Fruit fly (Drosophila melanogaster) whole organism, adult: ENCODE data around the gene Cp7Fc.
A peak's percentile ranks its signal among the peaks of the same experiment; 100 is the strongest.

Source experiments
- CG12768 ChIP-seq: fragments of 200-800 bp; sonication (Bioruptor generic); optimal IDR thresholded peaks from 2 replicates; lab custom pipeline; 2017; ENCODE audit warnings: missing biosample characterization, missing genetic modification characterization, mild to moderate bottlenecking, moderate library complexity, missing genetic modification reagents
- CG14711 ChIP-seq: fragments of 200-800 bp; sonication (Bioruptor generic); optimal IDR thresholded peaks from 2 replicates; lab custom pipeline; 2018; ENCODE audit warnings: missing biosample characterization, mild to moderate bottlenecking, missing genetic modification characterization, moderate library complexity
- CG1620 ChIP-seq: fragments of 200-800 bp; sonication (Bioruptor generic); optimal IDR thresholded peaks from 2 replicates; lab custom pipeline; 2016; ENCODE audit warnings: missing biosample characterization, missing genetic modification characterization
- CG7045 ChIP-seq: fragments of 200-800 bp; sonication (Bioruptor generic); optimal IDR thresholded peaks from 2 replicates; lab custom pipeline; 2017; ENCODE audit warnings: missing biosample characterization, mild to moderate bottlenecking, missing genetic modification characterization
- CG7101 ChIP-seq: fragments of 200-800 bp; sonication (Bioruptor generic); optimal IDR thresholded peaks from 2 replicates; lab custom pipeline; 2018; ENCODE audit warnings: missing biosample characterization, mild to moderate bottlenecking, missing genetic modification characterization, moderate library complexity
- Clk ChIP-seq: fragments of 200-800 bp; sonication (Bioruptor generic); optimal IDR thresholded peaks from 2 replicates; lab custom pipeline; 2017; ENCODE audit warnings: missing biosample characterization, missing genetic modification characterization
- Crg-1 ChIP-seq: fragments of 200-800 bp; sonication (Bioruptor generic); optimal IDR thresholded peaks from 2 replicates; lab custom pipeline; 2016; ENCODE audit warnings: missing biosample characterization, missing genetic modification characterization
- Hr96 ChIP-seq: fragments of 200-800 bp; sonication (Bioruptor generic); optimal IDR thresholded peaks from 2 replicates; lab custom pipeline; 2016; ENCODE audit warnings: missing biosample characterization, missing genetic modification characterization
- bab1 ChIP-seq: fragments of 200-800 bp; sonication (Bioruptor generic); optimal IDR thresholded peaks from 3 replicates; lab custom pipeline; 2019; ENCODE audit warnings: missing biosample characterization, mild to moderate bottlenecking, missing genetic modification characterization, moderate library complexity
- cic ChIP-seq: fragments of 200-800 bp; sonication (Bioruptor generic); optimal IDR thresholded peaks from 2 replicates; lab custom pipeline; 2017; ENCODE audit warnings: missing biosample characterization, mild to moderate bottlenecking, missing genetic modification characterization, moderate library complexity
- cnc ChIP-seq, 2 experiments: fragments of >200 bp; optimal IDR thresholded peaks; 2 replicates each; lab custom pipeline; 2017
- kay ChIP-seq: fragments of 200-800 bp; sonication (Bioruptor generic); peaks from one replicate; lab custom pipeline; 2016; ENCODE audit warnings: missing biosample characterization, missing genetic modification characterization, borderline replicate concordance
- ovo ChIP-seq: fragments of 200-800 bp; sonication (Bioruptor generic); optimal IDR thresholded peaks from 2 replicates; lab custom pipeline; 2016; ENCODE audit warnings: missing biosample characterization, missing genetic modification characterization
- tj ChIP-seq: fragments of 200-800 bp; sonication (Bioruptor generic); optimal IDR thresholded peaks from 3 replicates; lab custom pipeline; 2017; ENCODE audit warnings: missing biosample characterization, mild to moderate bottlenecking, missing genetic modification characterization, moderate library complexity

The Cp7Fc gene

DNA sequence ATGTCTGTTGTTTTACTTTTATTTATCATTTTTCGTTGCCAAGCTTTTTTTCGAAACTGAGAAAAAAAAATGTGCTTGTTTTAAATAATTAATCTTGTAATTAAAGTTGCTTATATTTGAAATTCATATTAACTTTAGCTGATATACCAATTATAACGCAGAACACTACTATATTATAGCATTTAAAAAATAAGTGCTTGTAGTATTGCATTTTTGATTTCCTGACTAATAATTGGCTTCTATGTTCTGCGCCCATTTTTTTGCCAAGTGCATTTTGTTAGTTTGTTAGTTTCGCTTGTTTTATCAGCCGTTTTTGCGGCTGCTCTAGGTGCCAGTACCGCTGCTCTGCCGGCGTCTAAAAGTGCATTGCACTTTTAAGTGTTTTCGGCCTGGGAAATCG, 44.6 kb downstream of the Cp7Fc start:
- TF ChIP-seq bab1 (GFP tag; lab: Kevin White, UChicago) (no peak), CG7101 (no peak)

dm6 chrX:8522504-8522903, 45.6 kb downstream of the Cp7Fc start:
- TF ChIP-seq CG7045 (no peak), CG12768 (GFP tag; lab: Kevin White, UChicago) (no peak), kay (GFP tag; lab: Kevin White, UChicago) (no peak), cic (no peak), Crg-1 (GFP tag; lab: Kevin White, UChicago) (no peak), tj (GFP tag; lab: Kevin White, UChicago) (no peak), bab1 (GFP tag; lab: Kevin White, UChicago) (no peak), Clk (GFP tag; lab: Kevin White, UChicago) (no peak), cnc (optimal IDR thresholded peaks at IDR 0.05; lab: Kevin White, UChicago) (no peak), CG14711 (no peak), CG1620 (no peak)

dm6 chrX:8523572-8524155, 46.7 kb downstream of the Cp7Fc start:
- TF ChIP-seq tj (GFP tag; lab: Kevin White, UChicago), result peak; percentile 40
- TF ChIP-seq Hr96, result no peak
- TF ChIP-seq ovo (GFP tag; lab: Kevin White, UChicago), result no peak
